Worm (Caenorhabditis elegans) whole organism, midembryonic: Measurements from ENCODE around the gene F42D1.4.

Source experiments
- T22C8.4 ChIP-seq: fragments of 200-800 bp; sonication (Bioruptor generic); IDR thresholded peaks from 2 replicates; pipeline ENCODE4 v1.3.6; 2022; ENCODE audit warnings: missing genetic modification characterization, missing compliant biosample characterization
- cog-1 ChIP-seq: sonication (generic microtip); optimal IDR thresholded peaks from 2 replicates; lab custom pipeline; 2016; ENCODE audit warnings: missing genetic modification characterization, missing compliant biosample characterization
- flt-1 ChIP-seq: fragments of 200-800 bp; sonication (Bioruptor generic); IDR thresholded peaks from 2 replicates; pipeline ENCODE4 v1.3.6; 2022; ENCODE audit warnings: missing genetic modification characterization, missing compliant biosample characterization
- ref-1 ChIP-seq: fragments of 200-800 bp; sonication (Bioruptor generic); conservative IDR thresholded peaks from 2 replicates; pipeline ENCODE4 v1.3.6; 2022; ENCODE audit warnings: missing genetic modification reagents, missing genetic modification characterization, missing compliant biosample characterization
- ztf-23 ChIP-seq: fragments of 200-800 bp; sonication (Bioruptor generic); IDR thresholded peaks from 2 replicates; pipeline ENCODE4 v1.3.6; 2022; ENCODE audit warnings: missing genetic modification reagents, missing genetic modification characterization, missing compliant biosample characterization
- ztf-29 ChIP-seq: fragments of 200-800 bp; sonication (Bioruptor generic); IDR thresholded peaks from 2 replicates; pipeline ENCODE4 v1.3.6; 2022; ENCODE audit warnings: missing genetic modification reagents, missing genetic modification characterization, missing compliant biosample characterization

DNA sequence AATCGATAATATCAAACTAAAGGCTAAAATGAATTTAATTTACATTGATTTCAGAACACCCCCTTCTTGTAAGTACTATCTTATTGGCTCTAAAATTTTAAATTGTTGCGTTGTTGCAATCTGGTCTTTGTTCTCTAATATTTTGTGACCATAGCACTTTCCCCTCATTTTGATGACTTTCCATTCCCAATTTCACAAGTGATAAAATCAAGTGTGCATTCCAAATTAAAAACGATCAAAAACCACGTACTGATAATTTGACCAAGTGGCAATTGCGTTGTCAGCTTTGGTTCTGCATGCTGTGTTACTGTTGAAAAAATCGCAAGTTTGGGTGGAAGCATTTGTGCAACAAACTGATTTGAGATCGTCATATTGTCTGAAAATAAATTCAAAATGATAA lies 36.7 kb upstream of the F42D1.4 start:
- TF ChIP-seq cog-1 (tag; lab: Kevin White, UChicago) = no peak
- TF ChIP-seq flt-1 (GFP tag; lab: Robert Waterston, UW) = no peak
- no peak for TF ChIP-seq ref-1 (GFP tag; lab: Robert Waterston, UW)
- TF ChIP-seq ztf-23 = no peak
- TF ChIP-seq T22C8.4 (GFP tag; lab: Robert Waterston, UW) = no peak
- no peak for TF ChIP-seq ztf-29 (GFP tag; lab: Robert Waterston, UW)
